Worm (Caenorhabditis elegans) whole organism, L4 larva: ENCODE data around the gene srd-26.
A peak's percentile ranks its signal among the peaks of the same experiment; 100 is the strongest.

Experiments
- R02D3.7 ChIP-seq: fragments of 150-350 bp; sonication (generic microtip); optimal IDR thresholded peaks from 3 replicates; lab custom pipeline; 2014; ENCODE audit warnings: missing biosample characterization, missing genetic modification characterization
- Y105C5A.15 ChIP-seq: fragments of 200-800 bp; sonication (Bioruptor generic); IDR thresholded peaks from 2 replicates; pipeline ENCODE4 v1.3.6; 2022; ENCODE audit warnings: missing genetic modification characterization, missing compliant biosample characterization
- Y48G9A.11 ChIP-seq: fragments of 200-800 bp; sonication (Bioruptor generic); IDR thresholded peaks from 2 replicates; pipeline ENCODE4 v1.3.6; 2022; ENCODE audit warnings: missing genetic modification reagents, missing genetic modification characterization, missing compliant biosample characterization
- ZK337.2 ChIP-seq: fragments of 200-800 bp; sonication (Bioruptor generic); IDR thresholded peaks from 2 replicates; pipeline ENCODE4 v1.3.6; 2022; ENCODE audit warnings: missing genetic modification reagents, missing genetic modification characterization, missing compliant biosample characterization
- aha-1 ChIP-seq: fragments of 150-350 bp; peaks from one replicate; lab custom pipeline; 2014; ENCODE audit warnings: missing biosample characterization, missing genetic modification characterization
- ces-1 ChIP-seq: fragments of 150-350 bp; sonication (generic microtip); optimal IDR thresholded peaks from 4 replicates; lab custom pipeline; 2014; ENCODE audit warnings: missing biosample characterization, missing genetic modification reagents, missing genetic modification characterization
- ctbp-1 ChIP-seq: fragments of 200-800 bp; sonication (Bioruptor generic); IDR thresholded peaks from 2 replicates; pipeline ENCODE4 v1.3.6; 2022; ENCODE audit warnings: missing genetic modification reagents, missing genetic modification characterization, missing compliant biosample characterization
- daf-16 ChIP-seq, 3 experiments: sonication (generic microtip); optimal IDR thresholded peaks; 2 replicates each; lab custom pipeline; 2016 to 2017; ENCODE audit warnings: missing genetic modification characterization in 3 of 3, missing genetic modification reagents in 3 of 3, mild to moderate bottlenecking in 2 of 3, missing compliant biosample characterization in 2 of 3, missing biosample characterization in 1 of 3, moderate library complexity in 1 of 3
- dmd-6 ChIP-seq: fragments of 200-800 bp; sonication (Bioruptor generic); IDR thresholded peaks from 2 replicates; pipeline ENCODE4 v1.3.6; 2022; ENCODE audit warnings: missing genetic modification reagents, missing genetic modification characterization, missing compliant biosample characterization
- hlh-11 ChIP-seq: fragments of 200-800 bp; sonication (Bioruptor generic); optimal IDR thresholded peaks from 2 replicates; lab custom pipeline; 2018; ENCODE audit warnings: mild to moderate bottlenecking, missing genetic modification characterization, missing compliant biosample characterization
- hlh-30 ChIP-seq: sonication (generic microtip); optimal IDR thresholded peaks from 2 replicates; lab custom pipeline; 2017; ENCODE audit warnings: antibody characterized with exemption, mild to moderate bottlenecking, missing genetic modification characterization, missing compliant biosample characterization; ENCODE audit not compliant: insufficient read depth
- hmg-1.1 ChIP-seq: fragments of 200-800 bp; sonication (Bioruptor generic); IDR thresholded peaks from 2 replicates; pipeline ENCODE4 v1.3.6; 2022; ENCODE audit warnings: missing genetic modification reagents, missing genetic modification characterization, missing compliant biosample characterization
- lin-38 ChIP-seq: fragments of 200-800 bp; sonication (Bioruptor generic); IDR thresholded peaks from 2 replicates; pipeline ENCODE4 v1.3.6; 2022; ENCODE audit warnings: missing genetic modification reagents, missing genetic modification characterization, missing compliant biosample characterization
- lin-39 ChIP-seq: fragments of 150-350 bp; optimal IDR thresholded peaks from 2 replicates; lab custom pipeline; 2014; ENCODE audit warnings: missing biosample characterization, missing genetic modification reagents, missing genetic modification characterization
- madf-9 ChIP-seq: fragments of 200-800 bp; sonication (Bioruptor generic); conservative IDR thresholded peaks from 2 replicates; pipeline ENCODE4 v1.3.6; 2022; ENCODE audit warnings: missing genetic modification reagents, missing genetic modification characterization, missing compliant biosample characterization
- mdt-29 ChIP-seq: fragments of 200-800 bp; sonication (Bioruptor generic); IDR thresholded peaks from 2 replicates; pipeline ENCODE4 v1.3.6; 2022; ENCODE audit warnings: missing genetic modification reagents, missing genetic modification characterization, missing compliant biosample characterization
- mep-1 ChIP-seq: fragments of 150-350 bp; sonication (generic microtip); optimal IDR thresholded peaks from 3 replicates; lab custom pipeline; 2014; ENCODE audit warnings: missing biosample characterization, missing genetic modification characterization
- mes-2 ChIP-seq: sonication (generic microtip); optimal IDR thresholded peaks from 2 replicates; lab custom pipeline; 2016; ENCODE audit warnings: missing genotype, mild to moderate bottlenecking, missing genetic modification characterization, missing compliant biosample characterization; ENCODE audit not compliant: poor library complexity, severe bottlenecking
- mxl-3 ChIP-seq: fragments of 200-800 bp; sonication (Bioruptor generic); optimal IDR thresholded peaks from 2 replicates; lab custom pipeline; 2018; ENCODE audit warnings: mild to moderate bottlenecking, missing genetic modification characterization, missing compliant biosample characterization
- nhr-10 ChIP-seq: fragments of 150-350 bp; optimal IDR thresholded peaks from 2 replicates; lab custom pipeline; 2014; ENCODE audit warnings: missing biosample characterization, missing genetic modification characterization
- nhr-11 ChIP-seq: fragments of 150-350 bp; optimal IDR thresholded peaks from 2 replicates; lab custom pipeline; 2014; ENCODE audit warnings: missing biosample characterization, missing genetic modification characterization
- nhr-237 ChIP-seq: sonication (generic microtip); optimal IDR thresholded peaks from 2 replicates; lab custom pipeline; 2017; ENCODE audit warnings: missing biosample characterization, missing genetic modification characterization
- nhr-41 ChIP-seq: fragments of 200-800 bp; sonication (Bioruptor generic); IDR thresholded peaks from 2 replicates; pipeline ENCODE4 v1.3.6; 2022; ENCODE audit warnings: missing genetic modification reagents, missing genetic modification characterization, missing compliant biosample characterization
- nhr-6 ChIP-seq: fragments of 150-350 bp; optimal IDR thresholded peaks from 2 replicates; lab custom pipeline; 2014; ENCODE audit warnings: missing biosample characterization, missing genetic modification characterization
- nhr-77 ChIP-seq: fragments of 150-350 bp; optimal IDR thresholded peaks from 2 replicates; lab custom pipeline; 2014; ENCODE audit warnings: missing biosample characterization, missing genetic modification characterization
- php-3 ChIP-seq: fragments of 200-800 bp; sonication (Bioruptor generic); IDR thresholded peaks from 2 replicates; pipeline ENCODE4 v1.3.6; 2022; ENCODE audit warnings: missing genetic modification reagents, missing genetic modification characterization, missing compliant biosample characterization
- rbr-2 ChIP-seq: sonication (generic microtip); optimal IDR thresholded peaks from 2 replicates; lab custom pipeline; 2016; ENCODE audit warnings: missing genotype, missing genetic modification characterization, missing compliant biosample characterization
- set-16 ChIP-seq: fragments of 200-800 bp; sonication (Bioruptor generic); IDR thresholded peaks from 2 replicates; pipeline ENCODE4 v1.3.6; 2022; ENCODE audit warnings: missing genetic modification reagents, missing genetic modification characterization, missing compliant biosample characterization
- snpc-1.2 ChIP-seq: fragments of 200-800 bp; sonication (Bioruptor generic); IDR thresholded peaks from 2 replicates; pipeline ENCODE4 v1.3.6; 2022; ENCODE audit warnings: missing genetic modification reagents, missing genetic modification characterization, missing compliant biosample characterization
- unc-130 ChIP-seq: sonication (generic microtip); optimal IDR thresholded peaks from 2 replicates; lab custom pipeline; 2016; ENCODE audit warnings: missing genetic modification reagents, missing genetic modification characterization, missing compliant biosample characterization
- unc-62 ChIP-seq, 3 experiments: fragments of 150-350 bp in 1 of 3; sonication (generic microtip); optimal IDR thresholded peaks in 2 of 3; peaks in 1 of 3; 1 replicate in 1 of 3; 2 replicates in 2 of 3; lab custom pipeline; 2014 to 2017; ENCODE audit warnings: missing biosample characterization in 3 of 3, missing genetic modification characterization in 3 of 3, missing genetic modification reagents in 3 of 3, missing genotype in 1 of 3
- zag-1 ChIP-seq: fragments of 150-350 bp; optimal IDR thresholded peaks from 2 replicates; lab custom pipeline; 2014; ENCODE audit warnings: missing biosample characterization, missing genetic modification characterization
- zfp-3 ChIP-seq: fragments of 200-800 bp; sonication (Bioruptor generic); conservative IDR thresholded peaks from 2 replicates; pipeline ENCODE4 v1.3.6; 2022; ENCODE audit warnings: missing genetic modification reagents, missing genetic modification characterization, missing compliant biosample characterization
- zip-11 ChIP-seq: fragments of 200-800 bp; sonication (Bioruptor generic); IDR thresholded peaks from 2 replicates; pipeline ENCODE4 v1.3.6; 2022; ENCODE audit warnings: missing genetic modification characterization, missing compliant biosample characterization
- ztf-7 ChIP-seq: fragments of 150-350 bp; optimal IDR thresholded peaks from 2 replicates; lab custom pipeline; 2014; ENCODE audit warnings: missing biosample characterization, missing genetic modification characterization

srd-26 gene

DNA sequence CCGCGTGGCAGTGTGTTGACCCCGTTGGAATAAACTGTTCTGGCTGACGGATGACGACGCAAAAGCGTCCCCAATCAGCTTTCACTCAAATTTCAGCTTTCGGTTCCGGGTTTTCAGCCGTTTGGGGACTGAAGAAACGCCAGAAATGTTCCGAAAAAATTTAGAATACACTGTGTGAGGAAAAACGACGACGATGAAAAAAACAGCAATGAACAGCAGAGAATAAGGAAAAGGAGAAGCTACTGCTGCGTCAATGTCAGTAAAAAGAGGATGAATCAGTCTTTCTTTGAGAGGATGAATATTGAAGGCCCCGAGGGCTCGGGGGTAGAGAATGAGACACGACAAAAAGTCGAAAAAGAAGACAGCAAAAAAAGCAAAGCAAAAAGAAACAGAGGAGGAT lies 34.0 kb downstream of the srd-26 start:
- TF ChIP-seq nhr-237 (tag; lab: Kevin White, UChicago) (no peak), aha-1 (tag; lab: Kevin White, UChicago) (peak; percentile 97), unc-62 (GFP tag; optimal IDR thresholded peaks at IDR 0.05 in 1 of 2; lab: Kevin White, UChicago) (peak in 1 of 2 experiments; percentile 45), unc-62 (tag; optimal IDR thresholded peaks at IDR 0.05; lab: Kevin White, UChicago) (no peak)
- TF ChIP-seq, all 104 proteins: peak for 2

ce11 chrV:14127834-14128233 lies 35.0 kb downstream of the srd-26 start:
- TF ChIP-seq hlh-11 (tag; lab: Kevin White, UChicago): peak; percentile 19
- no peak for TF ChIP-seq R02D3.7
- TF ChIP-seq Y48G9A.11: no peak
- no peak for TF ChIP-seq nhr-77 (tag; lab: Kevin White, UChicago)
- TF ChIP-seq nhr-6: peak; percentile 53
- no peak for TF ChIP-seq zag-1 (tag; lab: Kevin White, UChicago)
- TF ChIP-seq mxl-3: no peak
- peak; percentile 32 for TF ChIP-seq mep-1
- peak; percentile 6 for TF ChIP-seq rbr-2 (tag; lab: Kevin White, UChicago)
- no peak for TF ChIP-seq hlh-30 (tag; lab: Kevin White, UChicago)
- no peak for TF ChIP-seq nhr-11 (tag; lab: Kevin White, UChicago)
- no peak for TF ChIP-seq lin-39
- 0 out of 2 replicates have a peak, but pooled peaks have one; percentile 28 for TF ChIP-seq hmg-1.1 (GFP tag; lab: Robert Waterston, UW)
- no peak for TF ChIP-seq daf-16 (GFP tag; optimal IDR thresholded peaks at IDR 0.05; lab: Kevin White, UChicago)
- peak; percentile 27 for TF ChIP-seq daf-16 (tag; optimal IDR thresholded peaks at IDR 0.05; lab: Kevin White, UChicago)

- TF ChIP-seq nhr-10: no peak
- TF ChIP-seq hmg-1.1 (GFP tag; lab: Robert Waterston, UW): 0 out of 2 replicates have a peak, but pooled peaks have one; percentile 17
- no peak for TF ChIP-seq zip-11 (GFP tag; lab: Robert Waterston, UW)
- 0 out of 2 replicates have a peak, but pooled peaks have one; percentile 47 for TF ChIP-seq ctbp-1 (GFP tag; lab: Robert Waterston, UW)
- TF ChIP-seq set-16 (GFP tag; lab: Robert Waterston, UW): peak; percentile 16; the same call in 1 of the 2 replicates
- peak in 1 of 2 experiments; percentile 11 for TF ChIP-seq unc-62 (GFP tag; optimal IDR thresholded peaks at IDR 0.05 in 1 of 2; lab: Kevin White, UChicago)
- TF ChIP-seq unc-62 (tag; optimal IDR thresholded peaks at IDR 0.05; lab: Kevin White, UChicago): no peak
- TF ChIP-seq ztf-7 (tag; lab: Kevin White, UChicago): no peak
- TF ChIP-seq aha-1 (tag; lab: Kevin White, UChicago): peak; percentile 57
- no peak for TF ChIP-seq ZK337.2 (GFP tag; lab: Robert Waterston, UW)
- TF ChIP-seq php-3 (GFP tag; lab: Robert Waterston, UW): no peak
- peak; percentile 23 for TF ChIP-seq mes-2 (tag; lab: Kevin White, UChicago)
- no peak for TF ChIP-seq ces-1 (GFP tag; lab: Kevin White, UChicago)
- no peak for TF ChIP-seq madf-9
- TF ChIP-seq zfp-3 (GFP tag; lab: Robert Waterston, UW): no peak
- TF ChIP-seq unc-130 (GFP tag; lab: Kevin White, UChicago): no peak
- TF ChIP-seq, all 104 proteins: peak for 6
Measured at ce11 chrV:14126341-14126924, 36.4 kb downstream of the srd-26 start.

- 0 out of 2 replicates have a peak, but pooled peaks have one; percentile 12 for TF ChIP-seq snpc-1.2
- TF ChIP-seq dmd-6 (GFP tag; lab: Robert Waterston, UW): peak; percentile 31
- peak; percentile 25; the same call in 1 of the 2 replicates for TF ChIP-seq lin-38
- 0 out of 2 replicates have a peak, but pooled peaks have one; percentile 45 for TF ChIP-seq Y105C5A.15 (GFP tag; lab: Robert Waterston, UW)
- 0 out of 2 replicates have a peak, but pooled peaks have one; percentile 49 for TF ChIP-seq zfp-3 (GFP tag; lab: Robert Waterston, UW)
- TF ChIP-seq set-16 (GFP tag; lab: Robert Waterston, UW): peak; percentile 7; the same call in 1 of the 2 replicates
- 0 out of 2 replicates have a peak, but pooled peaks have one; percentile 35 for TF ChIP-seq mdt-29 (GFP tag; lab: Robert Waterston, UW)
- TF ChIP-seq madf-9: 0 out of 2 replicates have a peak, but pooled peaks have one; percentile 13
- peak; percentile 16; the same call in 1 of the 2 replicates for TF ChIP-seq nhr-41 (GFP tag; lab: Robert Waterston, UW)
- TF ChIP-seq, all 104 proteins: peak for 9; not testable (repeated sequence) for 95
Measured at ce11 chrV:14124187-14124586, 38.6 kb downstream of the srd-26 start.
